Fruit fly (Drosophila melanogaster): ENCODE measurements around the gene Tspo.

The Tspo gene

dm6 chr2L:559311-559710 lies at the start of gene Tspo (continued):
- TF ChIP-seq CG15514 (GFP tag; optimal IDR thresholded peaks at IDR 0.05) (peak; percentile 9), Hr3 (GFP tag; optimal IDR thresholded peaks at IDR 0.05) (no peak), pzg (GFP tag; optimal IDR thresholded peaks at IDR 0.05) (peak; percentile 24), CG3995 (GFP tag; optimal IDR thresholded peaks at IDR 0.05) (peak; percentile 92), E2f2 (GFP tag; IDR thresholded peaks at IDR 0.05) (peak; percentile 9; the same call in 1 of the 2 replicates), CG13624 (GFP tag; optimal IDR thresholded peaks at IDR 0.05) (peak; percentile 55), CG12942 (GFP tag; optimal IDR thresholded peaks at IDR 0.05) (no peak)

DNA sequence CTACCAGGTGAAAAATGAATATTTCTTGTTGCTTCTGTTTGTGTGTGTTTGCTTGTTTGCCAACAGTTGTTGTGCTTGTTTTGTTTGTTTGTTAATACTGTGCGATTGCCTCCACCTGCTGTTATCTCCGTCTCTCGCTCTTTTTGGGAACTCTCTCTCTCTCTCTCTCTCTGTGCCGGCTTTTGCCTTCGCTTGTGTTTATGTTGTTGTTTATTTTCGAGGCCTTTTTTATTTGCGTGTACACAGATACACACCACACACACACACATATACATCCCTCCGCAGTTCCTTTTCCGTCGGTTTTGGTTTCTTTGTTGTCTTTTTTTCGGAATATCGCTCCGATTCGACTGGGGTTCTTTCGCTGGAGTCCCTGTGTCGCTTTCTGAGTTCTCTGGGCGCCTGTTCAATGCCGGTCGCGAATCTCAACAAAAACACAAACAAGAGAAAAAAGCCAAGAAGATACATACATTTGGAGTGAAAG lies 48.8 kb upstream of the Tspo start:
- TF ChIP-seq Atf-2 (GFP tag; optimal IDR thresholded peaks at IDR 0.05) (peak; percentile 63), CG9797 (GFP tag; optimal IDR thresholded peaks at IDR 0.05) (peak; percentile 37), CG6683 (GFP tag; optimal IDR thresholded peaks at IDR 0.05) (peak; percentile 28), hb (GFP tag; IDR thresholded peaks at IDR 0.05; ENCODE audit: partially characterized antibody) (no peak), chinmo (GFP tag; IDR thresholded peaks at IDR 0.05; ENCODE audit: partially characterized antibody) (0 out of 4 replicates have a peak, but pooled peaks have one; percentile 62), ken (GFP tag; IDR thresholded peaks at IDR 0.05) (no peak), jumu (GFP tag; optimal IDR thresholded peaks at IDR 0.05) (peak; percentile 12), CG8765 (GFP tag; IDR thresholded peaks at IDR 0.05) (no peak), cas (GFP tag; IDR thresholded peaks at IDR 0.05) (no peak), H2.0 (GFP tag; IDR thresholded peaks at IDR 0.05) (no peak), trem (tag; optimal IDR thresholded peaks at IDR 0.05) (peak; percentile 51), CG12299 (tag; optimal IDR thresholded peaks at IDR 0.05) (peak; percentile 5), E2f2 (GFP tag; IDR thresholded peaks at IDR 0.05) (0 out of 2 replicates have a peak, but pooled peaks have one; percentile 9), fd3F (GFP tag; optimal IDR thresholded peaks at IDR 0.05) (no peak), ap (GFP tag; IDR thresholded peaks at IDR 0.05) (no peak), wdn (GFP tag; IDR thresholded peaks at IDR 0.05) (no peak), br (optimal IDR thresholded peaks at IDR 0.05) (no peak), CG17186 (GFP tag; optimal IDR thresholded peaks at IDR 0.05) (peak; percentile 55), nom (GFP tag; optimal IDR thresholded peaks at IDR 0.05) (peak; percentile 97), trh (GFP tag; optimal IDR thresholded peaks at IDR 0.05) (peak; percentile 72), ara (GFP tag; IDR thresholded peaks at IDR 0.05) (peak; percentile 65; the same call in 1 of the 2 replicates), CG4424 (GFP tag; optimal IDR thresholded peaks at IDR 0.05) (peak; percentile 52), CG31224 (GFP tag; IDR thresholded peaks at IDR 0.05) (peak; percentile 98), da (GFP tag; optimal IDR thresholded peaks at IDR 0.05) (peak; percentile 78), cg (GFP tag; optimal IDR thresholded peaks at IDR 0.05) (peak; percentile 85), CG14860 (GFP tag; IDR thresholded peaks at IDR 0.05; ENCODE audit: partially characterized antibody) (no peak), CG2129 (GFP tag; IDR thresholded peaks at IDR 0.05; ENCODE audit: partially characterized antibody) (no peak), Drgx (GFP tag; IDR thresholded peaks at IDR 0.05) (peak; percentile 40), Oaz (GFP tag; IDR thresholded peaks at IDR 0.05) (no peak), toy (GFP tag; IDR thresholded peaks at IDR 0.05) (no peak), CG4730 (GFP tag; IDR thresholded peaks at IDR 0.05) (0 out of 2 replicates have a peak, but pooled peaks have one; percentile 18), sqz (GFP tag; optimal IDR thresholded peaks at IDR 0.05) (peak; percentile 82), CG1602 (GFP tag; optimal IDR thresholded peaks at IDR 0.05) (peak; percentile 47), p53 (GFP tag; optimal IDR thresholded peaks at IDR 0.05) (peak; percentile 10), CG7271 (tag; optimal IDR thresholded peaks at IDR 0.05) (peak; percentile 73), HLH3B (GFP tag; IDR thresholded peaks at IDR 0.05) (peak; percentile 61; the same call in 1 of the 2 replicates), CG1233 (GFP tag; optimal IDR thresholded peaks at IDR 0.05) (peak; percentile 76), CG18619 (GFP tag; optimal IDR thresholded peaks at IDR 0.05) (peak; percentile 52), lola (GFP tag; optimal IDR thresholded peaks at IDR 0.05) (peak in 1 of 3 experiments; percentile 75), ATbp (GFP tag; optimal IDR thresholded peaks at IDR 0.05) (peak; percentile 91), lab (GFP tag; optimal IDR thresholded peaks at IDR 0.05) (peak; percentile 77), CG13894 (tag; optimal IDR thresholded peaks at IDR 0.05) (peak; percentile 62), Sox102F (GFP tag; optimal IDR thresholded peaks at IDR 0.05) (peak; percentile 43)
